Worm (Caenorhabditis elegans): ENCODE data around the gene mec-18.

DNA sequence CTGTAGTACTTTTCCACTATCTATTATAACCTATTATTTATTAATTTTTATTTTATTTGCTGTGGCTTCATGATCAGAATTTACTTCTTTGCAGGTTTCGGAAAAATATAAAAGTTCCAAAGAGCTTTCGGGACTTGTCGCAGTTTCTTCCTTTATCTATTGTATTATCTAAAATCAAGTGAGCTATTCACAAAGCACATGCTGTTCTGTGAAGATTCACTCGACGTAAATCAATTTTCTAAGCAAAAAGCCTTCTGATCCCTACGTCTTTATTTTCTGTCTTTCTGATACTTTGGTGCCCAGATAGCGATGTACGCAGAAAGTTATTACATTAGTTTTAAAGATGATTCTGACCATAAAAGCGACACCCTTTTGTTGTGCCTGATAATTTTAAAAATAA, 43.1 kb upstream of the mec-18 start:
- TF ChIP-seq nhr-77 (tag; optimal IDR thresholded peaks at IDR 0.05) (no peak), snpc-4 (tag; optimal IDR thresholded peaks at IDR 0.05) (no peak), ceh-82 (tag; optimal IDR thresholded peaks at IDR 0.05) (no peak), skn-1 (tag; optimal IDR thresholded peaks at IDR 0.05) (no peak), lin-13 (GFP tag; optimal IDR thresholded peaks at IDR 0.05) (no peak), egl-27 (tag; optimal IDR thresholded peaks at IDR 0.05) (no peak)

Measured in whole organism, L2 larva.